Fruit fly (Drosophila melanogaster): ENCODE results near the gene Gr10b.

Gr10b gene

dm6 chrX:11430940-11431339 is 17.9 kb upstream of the Gr10b start:
- TF ChIP-seq Med (GFP tag), result peak; percentile 76
- TF ChIP-seq lab (GFP tag; optimal IDR thresholded peaks at IDR 0.05), result peak; percentile 54
- TF ChIP-seq TFAM (GFP tag; optimal IDR thresholded peaks at IDR 0.05), result no peak
- no peak for TF ChIP-seq ERR (GFP tag; optimal IDR thresholded peaks at IDR 0.05)
- peak; percentile 1 for TF ChIP-seq sug (tag; optimal IDR thresholded peaks at IDR 0.05)
- peak; percentile 4 for TF ChIP-seq ftz-f1 (GFP tag; optimal IDR thresholded peaks at IDR 0.05)
- TF ChIP-seq CG8290 (GFP tag; optimal IDR thresholded peaks at IDR 0.05), result no peak
- TF ChIP-seq CG8290 (tag; optimal IDR thresholded peaks at IDR 0.05), result peak in 1 of 2 experiments; percentile 5
- peak; percentile 61 for TF ChIP-seq cwo (GFP tag; optimal IDR thresholded peaks at IDR 0.05)
- TF ChIP-seq sd (tag; optimal IDR thresholded peaks at IDR 0.05), result peak; percentile 36

dm6 chrX:11427282-11427689 is 14.3 kb upstream of the Gr10b start:
- TF ChIP-seq CG12942 (GFP tag; optimal IDR thresholded peaks at IDR 0.05), result no peak
- no peak for TF ChIP-seq hbn (GFP tag; IDR thresholded peaks at IDR 0.05; ENCODE audit: partially characterized antibody)
- TF ChIP-seq CG30020 (tag; optimal IDR thresholded peaks at IDR 0.05), result no peak
- no peak for TF ChIP-seq pan (optimal IDR thresholded peaks at IDR 0.05)
- TF ChIP-seq pan (GFP tag; optimal IDR thresholded peaks at IDR 0.05 in 1 of 2, IDR thresholded peaks at IDR 0.05 in 1 of 2), result no peak
- TF ChIP-seq cwo (GFP tag; optimal IDR thresholded peaks at IDR 0.05), result peak; percentile 94
- peak; percentile 75 for TF ChIP-seq Med (GFP tag)
- TF ChIP-seq nerfin-1 (tag; optimal IDR thresholded peaks at IDR 0.05), result no peak
- no peak for TF ChIP-seq CG16815 (GFP tag; optimal IDR thresholded peaks at IDR 0.05)
- TF ChIP-seq D19B (GFP tag; optimal IDR thresholded peaks at IDR 0.05), result no peak
- TF ChIP-seq CrebB (tag; optimal IDR thresholded peaks at IDR 0.05), result no peak
- TF ChIP-seq CG3281 (GFP tag; optimal IDR thresholded peaks at IDR 0.05), result peak; percentile 58
- TF ChIP-seq CG12769 (tag; optimal IDR thresholded peaks at IDR 0.05), result peak; percentile 57
- TF ChIP-seq CG5245 (GFP tag; optimal IDR thresholded peaks at IDR 0.05), result no peak
- no peak for TF ChIP-seq zfh1 (GFP tag; IDR thresholded peaks at IDR 0.05)
- TF ChIP-seq aop (GFP tag; IDR thresholded peaks at IDR 0.05), result no peak
- TF ChIP-seq psq (GFP tag; optimal IDR thresholded peaks at IDR 0.05), result no peak
- TF ChIP-seq emc (GFP tag; optimal IDR thresholded peaks at IDR 0.05), result no peak
- no peak for TF ChIP-seq CG7357 (GFP tag; IDR thresholded peaks at IDR 0.05)
- TF ChIP-seq CG7745 (tag; optimal IDR thresholded peaks at IDR 0.05), result no peak
- TF ChIP-seq CG11504 (tag; optimal IDR thresholded peaks at IDR 0.05), result no peak
- TF ChIP-seq lola (GFP tag; optimal IDR thresholded peaks at IDR 0.05), result peak in 1 of 3 experiments; percentile 20
- no peak for TF ChIP-seq CG16813 (GFP tag; IDR thresholded peaks at IDR 0.05; ENCODE audit: partially characterized antibody)
- no peak for TF ChIP-seq wdn (GFP tag; IDR thresholded peaks at IDR 0.05)
- 0 out of 2 replicates have a peak, but pooled peaks have one; percentile 11 for TF ChIP-seq CG14441 (GFP tag; IDR thresholded peaks at IDR 0.05)
- TF ChIP-seq CG1602 (GFP tag; optimal IDR thresholded peaks at IDR 0.05), result no peak
- no peak for TF ChIP-seq Dfd (GFP tag; optimal IDR thresholded peaks at IDR 0.05)
- no peak for TF ChIP-seq CG10366 (GFP tag; IDR thresholded peaks at IDR 0.05)
- TF ChIP-seq Atf3 (GFP tag; optimal IDR thresholded peaks at IDR 0.05), result no peak
- TF ChIP-seq CG33213 (GFP tag; optimal IDR thresholded peaks at IDR 0.05), result no peak
- TF ChIP-seq Ptx1 (GFP tag; IDR thresholded peaks at IDR 0.05), result no peak
- TF ChIP-seq Fer1 (GFP tag; optimal IDR thresholded peaks at IDR 0.05), result peak; percentile 81
- no peak for TF ChIP-seq btn (GFP tag; optimal IDR thresholded peaks at IDR 0.05)
- TF ChIP-seq CG9876 (GFP tag; optimal IDR thresholded peaks at IDR 0.05), result no peak
- TF ChIP-seq CG12071 (GFP tag; optimal IDR thresholded peaks at IDR 0.05), result peak; percentile 56
- TF ChIP-seq CG17385 (GFP tag; optimal IDR thresholded peaks at IDR 0.05), result peak; percentile 30
- TF ChIP-seq CG17361 (GFP tag; IDR thresholded peaks at IDR 0.05), result no peak
- no peak for TF ChIP-seq gce (GFP tag; IDR thresholded peaks at IDR 0.05)
- no peak for TF ChIP-seq CG1792 (GFP tag; optimal IDR thresholded peaks at IDR 0.05)
- TF ChIP-seq CG15479 (GFP tag; optimal IDR thresholded peaks at IDR 0.05), result no peak
- no peak for TF ChIP-seq CG11560 (tag; IDR thresholded peaks at IDR 0.05)
- TF ChIP-seq sens-2 (GFP tag; IDR thresholded peaks at IDR 0.05), result no peak
- TF ChIP-seq CG15073 (GFP tag; optimal IDR thresholded peaks at IDR 0.05), result no peak
